In the genomic region with DNA sequence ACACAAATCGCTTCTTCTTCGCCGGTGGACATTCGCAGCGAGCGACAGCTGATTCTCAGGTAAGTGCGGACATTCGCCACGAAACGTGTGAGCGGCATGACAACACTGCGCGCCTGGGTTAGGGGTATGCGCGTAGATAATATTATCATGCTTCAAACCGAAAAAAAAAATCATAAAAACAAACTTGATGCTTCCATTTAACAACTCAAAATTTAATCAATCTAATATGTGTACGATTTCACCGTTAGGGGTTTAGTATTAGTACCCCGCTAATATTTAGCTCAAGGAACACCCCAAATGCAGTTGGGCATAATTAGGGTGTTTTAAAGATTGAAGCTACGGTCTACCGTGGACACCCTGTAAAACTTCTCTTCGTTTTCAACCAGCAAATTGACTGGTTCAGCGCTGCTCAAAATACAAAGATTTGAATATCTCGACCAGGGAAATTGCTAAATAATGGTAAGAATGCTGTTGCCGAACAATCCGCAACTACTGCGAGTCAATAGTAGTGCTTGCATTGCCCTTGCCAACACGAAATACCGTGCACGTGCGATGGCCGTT, we compare ENCODE assay signal across 1 fruit fly cellular context.
TF ChIP-seq lines count a peak whose summit lies in the region.

CG17271 (minus strand) TSS at position 34 of the 561 bp plus-strand sequence.
RpS20 (plus strand) TSS at position 367 of the 561 bp plus-strand sequence.

TF ChIP-seq in whole organism, embryonic, 481 proteins besides CTCF, POLR2A, EP300 and RAD21 (continued from another document and continues in another):
- peak; percentile 97 for TF ChIP-seq Antp (GFP tag; optimal IDR thresholded peaks at IDR 0.05; lab: Kevin White, UChicago)
- peak; percentile 95 for TF ChIP-seq slbo (GFP tag; IDR thresholded peaks at IDR 0.05; lab: Robert Waterston, UW)
- TF ChIP-seq CG4282 (GFP tag; optimal IDR thresholded peaks at IDR 0.05; lab: Kevin White, UChicago): peak; percentile 93
- peak; percentile 97 for TF ChIP-seq lilli (GFP tag; optimal IDR thresholded peaks at IDR 0.05; lab: Kevin White, UChicago)
- TF ChIP-seq Poxn (GFP tag; IDR thresholded peaks at IDR 0.05; lab: Robert Waterston, UW): peak; percentile 64
- peak; percentile 52 for TF ChIP-seq CG6813 (GFP tag; optimal IDR thresholded peaks at IDR 0.05; lab: Kevin White, UChicago)
- peak; percentile 96 for TF ChIP-seq HmgZ (tag; optimal IDR thresholded peaks at IDR 0.05; lab: Kevin White, UChicago)
- 0 out of 2 replicates have a peak, but pooled peaks have one; percentile 59 for TF ChIP-seq Lim3 (GFP tag; IDR thresholded peaks at IDR 0.05; lab: Robert Waterston, UW)
- peak; percentile 94 for TF ChIP-seq CG13775 (GFP tag; optimal IDR thresholded peaks at IDR 0.05; lab: Kevin White, UChicago)
- TF ChIP-seq CG10979 (tag; optimal IDR thresholded peaks at IDR 0.05; lab: Kevin White, UChicago): peak; percentile 86
- peak; percentile 13; the same call in 1 of the 2 replicates for TF ChIP-seq CG5953 (GFP tag; IDR thresholded peaks at IDR 0.05; lab: Robert Waterston, UW)
- peak; percentile 43 for TF ChIP-seq schlank (tag; optimal IDR thresholded peaks at IDR 0.05; lab: Kevin White, UChicago)
- TF ChIP-seq crc (GFP tag; optimal IDR thresholded peaks at IDR 0.05; lab: Kevin White, UChicago): peak; percentile 94
- peak; percentile 91 for TF ChIP-seq repo (GFP tag; optimal IDR thresholded peaks at IDR 0.05; lab: Kevin White, UChicago)
- TF ChIP-seq so (GFP tag; IDR thresholded peaks at IDR 0.05; lab: Robert Waterston, UW): peak; percentile 91
- peak; percentile 79 for TF ChIP-seq CG18262 (tag; optimal IDR thresholded peaks at IDR 0.05; lab: Kevin White, UChicago)
- peak; percentile 68 for TF ChIP-seq Nf-YB (GFP tag; optimal IDR thresholded peaks at IDR 0.05; lab: Kevin White, UChicago)
- TF ChIP-seq CG17568 (GFP tag; optimal IDR thresholded peaks at IDR 0.05; lab: Kevin White, UChicago): peak; percentile 85
- no peak for TF ChIP-seq hth (optimal IDR thresholded peaks at IDR 0.05; lab: Kevin White, UChicago)
- peak; percentile 78 for TF ChIP-seq ftz-f1 (GFP tag; optimal IDR thresholded peaks at IDR 0.05; lab: Kevin White, UChicago)
- peak; percentile 90 for TF ChIP-seq CG17361 (GFP tag; IDR thresholded peaks at IDR 0.05; lab: Robert Waterston, UW)
- peak; percentile 43 for TF ChIP-seq CG8359 (GFP tag; optimal IDR thresholded peaks at IDR 0.05; lab: Kevin White, UChicago; ENCODE audit: borderline replicate concordance)
- peak; percentile 67 for TF ChIP-seq TFAM (GFP tag; optimal IDR thresholded peaks at IDR 0.05; lab: Kevin White, UChicago)
- TF ChIP-seq CG6765 (GFP tag; optimal IDR thresholded peaks at IDR 0.05; lab: Kevin White, UChicago): peak; percentile 84
- peak; percentile 96 for TF ChIP-seq CG8944 (GFP tag; optimal IDR thresholded peaks at IDR 0.05; lab: Kevin White, UChicago)
- peak; percentile 83 for TF ChIP-seq btn (GFP tag; optimal IDR thresholded peaks at IDR 0.05; lab: Kevin White, UChicago)
- peak; percentile 87 for TF ChIP-seq Awh (GFP tag; IDR thresholded peaks at IDR 0.05; lab: Robert Waterston, UW)
- peak in 1 of 3 experiments; percentile 56 for TF ChIP-seq Stat92E (GFP tag; optimal IDR thresholded peaks at IDR 0.05; lab: Kevin White, UChicago)
- peak; percentile 87 for TF ChIP-seq dmrt11E (tag; optimal IDR thresholded peaks at IDR 0.05; lab: Kevin White, UChicago)
- TF ChIP-seq D (optimal IDR thresholded peaks at IDR 0.05; lab: Kevin White, UChicago): no peak
- TF ChIP-seq D (GFP tag; optimal IDR thresholded peaks at IDR 0.05; lab: Kevin White, UChicago): peak; percentile 72
- peak; percentile 62 for TF ChIP-seq CG2199 (GFP tag; IDR thresholded peaks at IDR 0.05; lab: Robert Waterston, UW)
- TF ChIP-seq dpn (GFP tag; optimal IDR thresholded peaks at IDR 0.05; lab: Kevin White, UChicago): peak; percentile 95 to 97
- TF ChIP-seq chm (GFP tag; IDR thresholded peaks at IDR 0.05; lab: Robert Waterston, UW): peak; percentile 83
- TF ChIP-seq gem (tag; optimal IDR thresholded peaks at IDR 0.05; lab: Kevin White, UChicago): peak; percentile 94
- peak; percentile 93 for TF ChIP-seq CG4424 (GFP tag; optimal IDR thresholded peaks at IDR 0.05; lab: Kevin White, UChicago)
- peak; percentile 93 for TF ChIP-seq nmo (GFP tag; optimal IDR thresholded peaks at IDR 0.05; lab: Kevin White, UChicago)
- TF ChIP-seq CG3281 (GFP tag; optimal IDR thresholded peaks at IDR 0.05; lab: Kevin White, UChicago): peak; percentile 89
- peak; percentile 49 for TF ChIP-seq CG4360 (GFP tag; IDR thresholded peaks at IDR 0.05; lab: Robert Waterston, UW)
- TF ChIP-seq cwo (GFP tag; optimal IDR thresholded peaks at IDR 0.05; lab: Kevin White, UChicago): peak; percentile 78
- TF ChIP-seq Ptx1 (GFP tag; IDR thresholded peaks at IDR 0.05; lab: Robert Waterston, UW): peak; percentile 92
- TF ChIP-seq ro (GFP tag; IDR thresholded peaks at IDR 0.05; lab: Robert Waterston, UW): peak; percentile 72
- TF ChIP-seq CG10431 (GFP tag; optimal IDR thresholded peaks at IDR 0.05; lab: Kevin White, UChicago): peak; percentile 80
- peak; percentile 92 for TF ChIP-seq Xrp1 (GFP tag; IDR thresholded peaks at IDR 0.05; lab: Robert Waterston, UW)
- TF ChIP-seq NK7.1 (GFP tag; optimal IDR thresholded peaks at IDR 0.05; lab: Kevin White, UChicago): peak; percentile 88
- TF ChIP-seq lov (optimal IDR thresholded peaks at IDR 0.05; lab: Kevin White, UChicago): no peak
- peak; percentile 62; the same call in 1 of the 3 replicates for TF ChIP-seq lov (GFP tag; IDR thresholded peaks at IDR 0.05; lab: Robert Waterston, UW)
- peak; percentile 51 for TF ChIP-seq Hey (tag; optimal IDR thresholded peaks at IDR 0.05; lab: Kevin White, UChicago)
- peak; percentile 86 for TF ChIP-seq Fer3 (tag; optimal IDR thresholded peaks at IDR 0.05; lab: Kevin White, UChicago)
- TF ChIP-seq Ssrp (tag; optimal IDR thresholded peaks at IDR 0.05; lab: Kevin White, UChicago): peak; percentile 83
- peak; percentile 75 for TF ChIP-seq nom (GFP tag; optimal IDR thresholded peaks at IDR 0.05; lab: Kevin White, UChicago)
- TF ChIP-seq CG7963 (GFP tag; IDR thresholded peaks at IDR 0.05; lab: Robert Waterston, UW; ENCODE audit: partially characterized antibody): no peak
- TF ChIP-seq dati (GFP tag; IDR thresholded peaks at IDR 0.05; lab: Robert Waterston, UW): peak; percentile 70
- TF ChIP-seq disco-r (GFP tag; optimal IDR thresholded peaks at IDR 0.05; lab: Kevin White, UChicago): peak; percentile 90
- peak; percentile 90 for TF ChIP-seq CG34376 (GFP tag; optimal IDR thresholded peaks at IDR 0.05; lab: Kevin White, UChicago)
- peak; percentile 94 for TF ChIP-seq CG10654 (GFP tag; optimal IDR thresholded peaks at IDR 0.05; lab: Kevin White, UChicago)
- TF ChIP-seq CG15514 (GFP tag; optimal IDR thresholded peaks at IDR 0.05; lab: Kevin White, UChicago): peak; percentile 94
- TF ChIP-seq ab (GFP tag; optimal IDR thresholded peaks at IDR 0.05; lab: Kevin White, UChicago): peak; percentile 91
- peak; percentile 92 for TF ChIP-seq otp (GFP tag; IDR thresholded peaks at IDR 0.05; lab: Robert Waterston, UW)
- TF ChIP-seq Doc2 (GFP tag; IDR thresholded peaks at IDR 0.05; lab: Robert Waterston, UW): peak; percentile 61; the same call in 1 of the 2 replicates
- TF ChIP-seq emc (GFP tag; optimal IDR thresholded peaks at IDR 0.05; lab: Kevin White, UChicago): peak; percentile 90
- TF ChIP-seq Sox100B (GFP tag; optimal IDR thresholded peaks at IDR 0.05; lab: Kevin White, UChicago): peak; percentile 82
- TF ChIP-seq CG4617 (GFP tag; optimal IDR thresholded peaks at IDR 0.05; lab: Kevin White, UChicago; ENCODE audit: borderline replicate concordance): peak; percentile 85
- TF ChIP-seq CG32767 (GFP tag; IDR thresholded peaks at IDR 0.05; lab: Robert Waterston, UW): peak; percentile 83
- peak; percentile 88 for TF ChIP-seq CG8924 (tag; optimal IDR thresholded peaks at IDR 0.05; lab: Kevin White, UChicago)
- peak; percentile 76 for TF ChIP-seq CG7987 (GFP tag; optimal IDR thresholded peaks at IDR 0.05; lab: Kevin White, UChicago)
- TF ChIP-seq HLHmδ (GFP tag; optimal IDR thresholded peaks at IDR 0.05; lab: Kevin White, UChicago): peak; percentile 7
- peak; percentile 95 for TF ChIP-seq Dip3 (GFP tag; optimal IDR thresholded peaks at IDR 0.05; lab: Kevin White, UChicago)
- peak; percentile 67 for TF ChIP-seq CG2875 (GFP tag; optimal IDR thresholded peaks at IDR 0.05; lab: Kevin White, UChicago)
- peak; percentile 96 for TF ChIP-seq CG14710 (tag; optimal IDR thresholded peaks at IDR 0.05; lab: Kevin White, UChicago)
- TF ChIP-seq CG32532 (GFP tag; IDR thresholded peaks at IDR 0.05; lab: Robert Waterston, UW): peak; percentile 94
- TF ChIP-seq CG31388 (GFP tag; optimal IDR thresholded peaks at IDR 0.05; lab: Kevin White, UChicago): peak; percentile 78
- peak; percentile 96 for TF ChIP-seq NC2β (GFP tag; optimal IDR thresholded peaks at IDR 0.05; lab: Kevin White, UChicago)
- peak; percentile 91 for TF ChIP-seq Atf-2 (GFP tag; optimal IDR thresholded peaks at IDR 0.05; lab: Kevin White, UChicago)
- peak; percentile 90 for TF ChIP-seq CG1647 (GFP tag; optimal IDR thresholded peaks at IDR 0.05; lab: Kevin White, UChicago)
- TF ChIP-seq ash1 (GFP tag; optimal IDR thresholded peaks at IDR 0.05; lab: Kevin White, UChicago): peak; percentile 39
- peak; percentile 76 for TF ChIP-seq CG6683 (GFP tag; optimal IDR thresholded peaks at IDR 0.05; lab: Kevin White, UChicago)
- TF ChIP-seq slp2 (GFP tag; optimal IDR thresholded peaks at IDR 0.05; lab: Kevin White, UChicago): peak; percentile 89
- TF ChIP-seq en (GFP tag; optimal IDR thresholded peaks at IDR 0.05; lab: Kevin White, UChicago): peak; percentile 90
- TF ChIP-seq CG15601 (tag; optimal IDR thresholded peaks at IDR 0.05; lab: Kevin White, UChicago): peak; percentile 100
- peak; percentile 85 for TF ChIP-seq Fer2 (tag; optimal IDR thresholded peaks at IDR 0.05; lab: Kevin White, UChicago)
- peak; percentile 85 for TF ChIP-seq CG7556 (GFP tag; optimal IDR thresholded peaks at IDR 0.05; lab: Kevin White, UChicago)
- peak; percentile 80 for TF ChIP-seq CG13296 (GFP tag; optimal IDR thresholded peaks at IDR 0.05; lab: Kevin White, UChicago)
- peak; percentile 78 for TF ChIP-seq CG17802 (tag; optimal IDR thresholded peaks at IDR 0.05; lab: Kevin White, UChicago)
- peak; percentile 89 for TF ChIP-seq al (GFP tag; IDR thresholded peaks at IDR 0.05; lab: Robert Waterston, UW)
- TF ChIP-seq bsh (GFP tag; optimal IDR thresholded peaks at IDR 0.05; lab: Kevin White, UChicago): peak in 1 of 2 experiments; percentile 86
- peak; percentile 93 for TF ChIP-seq CG12769 (tag; optimal IDR thresholded peaks at IDR 0.05; lab: Kevin White, UChicago)
- TF ChIP-seq CG10267 (tag; optimal IDR thresholded peaks at IDR 0.05; lab: Kevin White, UChicago): peak; percentile 88
- peak; percentile 93 for TF ChIP-seq gro (GFP tag; optimal IDR thresholded peaks at IDR 0.05; lab: Kevin White, UChicago)
- no peak for TF ChIP-seq HLH4C (GFP tag; IDR thresholded peaks at IDR 0.05; lab: Robert Waterston, UW; ENCODE audit: partially characterized antibody)
- TF ChIP-seq tap (tag; optimal IDR thresholded peaks at IDR 0.05; lab: Kevin White, UChicago): peak; percentile 26
- TF ChIP-seq H15 (GFP tag; IDR thresholded peaks at IDR 0.05; lab: Robert Waterston, UW): peak; percentile 91
- peak; percentile 85 for TF ChIP-seq CG33557 (GFP tag; optimal IDR thresholded peaks at IDR 0.05; lab: Kevin White, UChicago)
- peak; percentile 58 for TF ChIP-seq exex (tag; optimal IDR thresholded peaks at IDR 0.05; lab: Kevin White, UChicago)
- TF ChIP-seq twi (tag; optimal IDR thresholded peaks at IDR 0.05; lab: Kevin White, UChicago): peak; percentile 78
- TF ChIP-seq Camta (GFP tag; optimal IDR thresholded peaks at IDR 0.05; lab: Kevin White, UChicago): peak; percentile 96
- peak; percentile 100 for TF ChIP-seq CG6254 (GFP tag; optimal IDR thresholded peaks at IDR 0.05; lab: Kevin White, UChicago)
- peak; percentile 58 for TF ChIP-seq ac (GFP tag; optimal IDR thresholded peaks at IDR 0.05; lab: Kevin White, UChicago)
- peak; percentile 89 for TF ChIP-seq dysf (GFP tag; IDR thresholded peaks at IDR 0.05; lab: Robert Waterston, UW)
- peak; percentile 59 for TF ChIP-seq Hand (GFP tag; optimal IDR thresholded peaks at IDR 0.05; lab: Kevin White, UChicago)
- TF ChIP-seq crol (GFP tag; IDR thresholded peaks at IDR 0.05; lab: Robert Waterston, UW): 0 out of 2 replicates have a peak, but pooled peaks have one; percentile 20
- peak; percentile 61; the same call in 1 of the 3 replicates for TF ChIP-seq CG6175 (GFP tag; IDR thresholded peaks at IDR 0.05; lab: Robert Waterston, UW)
- peak; percentile 72 for TF ChIP-seq Asciz (GFP tag; optimal IDR thresholded peaks at IDR 0.05; lab: Kevin White, UChicago)
- no peak for TF ChIP-seq sna (GFP tag; IDR thresholded peaks at IDR 0.05; lab: Robert Waterston, UW; ENCODE audit: partially characterized antibody)
- peak; percentile 73 for TF ChIP-seq E2f2 (GFP tag; IDR thresholded peaks at IDR 0.05; lab: Robert Waterston, UW)
- peak; percentile 81 for TF ChIP-seq CG18011 (GFP tag; optimal IDR thresholded peaks at IDR 0.05; lab: Kevin White, UChicago)
- TF ChIP-seq CG11456 (GFP tag; IDR thresholded peaks at IDR 0.05; lab: Robert Waterston, UW): peak; percentile 91
- 0 out of 2 replicates have a peak, but pooled peaks have one; percentile 16 for TF ChIP-seq inv (GFP tag; IDR thresholded peaks at IDR 0.05; lab: Robert Waterston, UW; ENCODE audit: partially characterized antibody)
- peak; percentile 87 for TF ChIP-seq CG32772 (GFP tag; IDR thresholded peaks at IDR 0.05; lab: Robert Waterston, UW)
- peak; percentile 80 for TF ChIP-seq CG5245 (GFP tag; optimal IDR thresholded peaks at IDR 0.05; lab: Kevin White, UChicago)
- peak; percentile 92 for TF ChIP-seq Rfx (GFP tag; IDR thresholded peaks at IDR 0.05; lab: Robert Waterston, UW)
- TF ChIP-seq Elba2 (GFP tag; optimal IDR thresholded peaks at IDR 0.05; lab: Kevin White, UChicago): peak; percentile 35
- peak; percentile 90 for TF ChIP-seq CG3847 (GFP tag; IDR thresholded peaks at IDR 0.05; lab: Robert Waterston, UW)
- TF ChIP-seq Rx (GFP tag; IDR thresholded peaks at IDR 0.05; lab: Robert Waterston, UW): peak; percentile 87
- TF ChIP-seq CG9797 (GFP tag; optimal IDR thresholded peaks at IDR 0.05; lab: Kevin White, UChicago): peak; percentile 88
- peak; percentile 63 for TF ChIP-seq sim (GFP tag; IDR thresholded peaks at IDR 0.05; lab: Robert Waterston, UW)
- peak; percentile 83 for TF ChIP-seq CG15269 (tag; optimal IDR thresholded peaks at IDR 0.05; lab: Kevin White, UChicago)
- TF ChIP-seq CG7839 (tag; optimal IDR thresholded peaks at IDR 0.05; lab: Kevin White, UChicago): peak; percentile 86
- peak; percentile 81 for TF ChIP-seq HHEX (GFP tag; optimal IDR thresholded peaks at IDR 0.05; lab: Kevin White, UChicago)
- TF ChIP-seq Chrac-16 (GFP tag; optimal IDR thresholded peaks at IDR 0.05; lab: Kevin White, UChicago): peak; percentile 93
- TF ChIP-seq ato (GFP tag; IDR thresholded peaks at IDR 0.05; lab: Robert Waterston, UW; ENCODE audit: partially characterized antibody): no peak
